Worm (Caenorhabditis elegans): Measurements from ENCODE around the gene F33H1.4.

DNA sequence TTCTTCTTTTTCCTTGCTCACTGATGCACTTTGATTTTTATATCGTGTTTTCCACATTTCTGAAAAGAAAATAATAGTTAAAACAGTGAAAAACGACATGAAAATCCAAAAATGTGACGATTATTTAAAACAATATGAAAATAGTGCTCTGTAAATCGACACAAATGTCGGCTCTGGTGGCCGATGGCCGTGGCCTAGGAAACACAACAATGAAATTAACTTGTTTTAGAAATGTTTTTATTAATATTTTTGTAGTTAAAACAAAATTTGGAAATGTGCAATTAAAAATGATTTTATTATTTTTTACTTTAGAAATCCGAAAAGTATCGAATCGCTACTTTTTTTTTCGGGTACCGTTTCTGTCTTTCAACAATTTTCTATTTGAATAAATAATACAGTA, 26.3 kb downstream of the F33H1.4 start, which contains the start of gene arv-1:
- peak; percentile 16 for TF ChIP-seq fos-1 (tag; optimal IDR thresholded peaks at IDR 0.05)
- no peak for TF ChIP-seq mbf-1 (tag; optimal IDR thresholded peaks at IDR 0.05)
- peak; percentile 33 for TF ChIP-seq F13H6.1 (tag; optimal IDR thresholded peaks at IDR 0.05)
- TF ChIP-seq ama-1 (optimal IDR thresholded peaks at IDR 0.05): no peak
- TF ChIP-seq ztf-11 (tag; optimal IDR thresholded peaks at IDR 0.05): no peak
- TF ChIP-seq R02D3.7 (tag; optimal IDR thresholded peaks at IDR 0.05): peak; percentile 79
- no peak for TF ChIP-seq nhr-77 (tag; optimal IDR thresholded peaks at IDR 0.05)
- TF ChIP-seq egl-27 (tag; optimal IDR thresholded peaks at IDR 0.05): no peak
- TF ChIP-seq blmp-1 (tag; optimal IDR thresholded peaks at IDR 0.05; ENCODE audit: insufficient read depth): no peak
- no peak for TF ChIP-seq ceh-16 (tag; optimal IDR thresholded peaks at IDR 0.05)
